Worm (Caenorhabditis elegans): ENCODE results near the gene str-170.
A peak's percentile ranks its signal among the peaks of the same experiment; 100 is the strongest.

The str-170 gene

ce11 chrIV:4870546-4870945, 6.7 kb upstream of the str-170 start, which contains the start of gene str-175:
TSS of gene str-175 (minus strand) at chrIV:4870646.
- TF ChIP-seq chd-7 (tag; optimal IDR thresholded peaks at IDR 0.05) (no peak), ceh-91 (GFP tag; IDR thresholded peaks at IDR 0.05) (no peak), attf-5 (GFP tag; optimal IDR thresholded peaks at IDR 0.05) (no peak), T26A5.8 (tag; optimal IDR thresholded peaks at IDR 0.05) (no peak), F57A8.1 (GFP tag; optimal IDR thresholded peaks at IDR 0.05) (no peak), madf-3 (GFP tag; IDR thresholded peaks at IDR 0.05) (no peak)

DNA sequence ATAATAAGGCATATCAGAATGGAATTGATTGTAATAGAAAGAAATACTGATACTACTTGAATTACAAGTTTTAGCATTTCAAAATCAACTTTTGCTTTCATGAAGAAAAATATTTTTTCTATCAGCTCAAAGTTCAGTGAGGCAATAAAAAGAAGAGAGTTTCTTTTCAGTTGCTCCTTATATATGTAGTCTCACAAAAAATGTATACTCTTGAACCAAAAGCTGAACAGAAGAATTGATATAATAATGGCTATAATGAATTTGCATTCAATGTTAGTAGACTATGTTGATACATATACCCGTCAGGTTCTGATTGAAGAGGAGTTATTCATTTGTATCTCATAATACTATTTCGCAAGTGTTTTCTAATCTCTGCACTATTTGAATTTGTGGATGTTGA, 2.6 kb upstream of the str-170 start, which contains the start of gene str-174:
str-174 (minus strand) TSS at position 101 of the 400 bp plus-strand sequence.
- TF ChIP-seq aptf-2 (GFP tag; conservative IDR thresholded peaks at IDR 0.05), result no peak
- TF ChIP-seq ets-4 (GFP tag; optimal IDR thresholded peaks at IDR 0.05), result no peak
- TF ChIP-seq lin-26 (GFP tag; IDR thresholded peaks at IDR 0.05), result no peak
- TF ChIP-seq hrde-1 (tag; optimal IDR thresholded peaks at IDR 0.05; ENCODE audit: borderline replicate concordance), result no peak
- TF ChIP-seq madf-3 (GFP tag; IDR thresholded peaks at IDR 0.05), result no peak
- no peak for TF ChIP-seq nfyb-1 (GFP tag; IDR thresholded peaks at IDR 0.05)
- no peak for TF ChIP-seq madf-8 (GFP tag; conservative IDR thresholded peaks at IDR 0.05)
- TF ChIP-seq die-1 (tag; optimal IDR thresholded peaks at IDR 0.05), result no peak
- TF ChIP-seq K11D2.4 (GFP tag; IDR thresholded peaks at IDR 0.05), result no peak
- TF ChIP-seq F10E7.11 (tag; optimal IDR thresholded peaks at IDR 0.05), result no peak
- no peak for TF ChIP-seq ekl-4 (GFP tag; IDR thresholded peaks at IDR 0.05)
- no peak for TF ChIP-seq lsl-1 (GFP tag; optimal IDR thresholded peaks at IDR 0.05)
- no peak for TF ChIP-seq cebp-1 (GFP tag; IDR thresholded peaks at IDR 0.05)
- TF ChIP-seq cebp-1 (tag; optimal IDR thresholded peaks at IDR 0.05), result no peak
- TF ChIP-seq lin-54 (GFP tag; optimal IDR thresholded peaks at IDR 0.05), result no peak
- no peak for TF ChIP-seq xnd-1 (tag; optimal IDR thresholded peaks at IDR 0.05)
- TF ChIP-seq ztf-26 (tag; optimal IDR thresholded peaks at IDR 0.05), result no peak

ce11 chrIV:4880634-4881033, 3.4 kb downstream of the str-170 start:
- TF ChIP-seq attf-5 (GFP tag; optimal IDR thresholded peaks at IDR 0.05) (no peak), lsy-27 (tag; optimal IDR thresholded peaks at IDR 0.05; ENCODE audit: borderline replicate concordance, insufficient read depth) (peak; percentile 77), F10E7.11 (tag; optimal IDR thresholded peaks at IDR 0.05) (no peak), C06A6.2 (GFP tag; conservative IDR thresholded peaks at IDR 0.05) (no peak), tlf-1 (GFP tag; optimal IDR thresholded peaks at IDR 0.05) (peak; percentile 16), hmg-20 (GFP tag; IDR thresholded peaks at IDR 0.05) (no peak; the same call in 1 of the 2 replicates), him-1 (tag; optimal IDR thresholded peaks at IDR 0.05) (peak; percentile 92), F33H1.4 (GFP tag; IDR thresholded peaks at IDR 0.05) (peak; percentile 65), snpc-1.1 (tag; optimal IDR thresholded peaks at IDR 0.05; ENCODE audit: insufficient read depth) (peak; percentile 98), sptf-2 (GFP tag; optimal IDR thresholded peaks at IDR 0.05) (no peak), K12H6.12 (tag; optimal IDR thresholded peaks at IDR 0.05) (no peak), zim-3 (tag; optimal IDR thresholded peaks at IDR 0.05) (no peak), K11D2.4 (GFP tag; IDR thresholded peaks at IDR 0.05) (no peak), egl-44 (GFP tag; IDR thresholded peaks at IDR 0.05) (0 out of 2 replicates have a peak, but pooled peaks have one; percentile 12), ccch-3 (GFP tag; optimal IDR thresholded peaks at IDR 0.05) (no peak), pbrm-1 (GFP tag; IDR thresholded peaks at IDR 0.05) (peak; percentile 97), hlh-12 (tag; optimal IDR thresholded peaks at IDR 0.05) (no peak), aptf-2 (GFP tag; conservative IDR thresholded peaks at IDR 0.05) (no peak), F39B2.1 (GFP tag; IDR thresholded peaks at IDR 0.05) (no peak; the same call in 1 of the 2 replicates), ceh-58 (GFP tag; IDR thresholded peaks at IDR 0.05) (no peak), let-526 (GFP tag; IDR thresholded peaks at IDR 0.05) (no peak), madf-6 (GFP tag; IDR thresholded peaks at IDR 0.05) (peak; percentile 88), nfya-1 (tag; optimal IDR thresholded peaks at IDR 0.05; ENCODE audit: borderline replicate concordance, insufficient read depth) (no peak), ztf-28 (GFP tag; IDR thresholded peaks at IDR 0.05) (no peak), ama-1 (optimal IDR thresholded peaks at IDR 0.05) (peak; percentile 48), ama-1 (GFP tag; optimal IDR thresholded peaks at IDR 0.05) (no peak), lsl-1 (GFP tag; optimal IDR thresholded peaks at IDR 0.05) (peak; percentile 75), hmg-1.2 (GFP tag; IDR thresholded peaks at IDR 0.05) (peak; percentile 95), madf-10 (tag; optimal IDR thresholded peaks at IDR 0.05) (no peak)
